Fruit fly (Drosophila melanogaster) whole organism, embryonic: ENCODE data around the gene Cyp4d21.

Source experiments
- Bdp1 ChIP-seq: fragments of 200-800 bp; sonication (Bioruptor generic); optimal IDR thresholded peaks from 3 replicates; lab custom pipeline; 2016; ENCODE audit warnings: missing biosample characterization, missing genetic modification characterization
- CG10274 ChIP-seq: fragments of 200-800 bp; sonication (Bioruptor generic); optimal IDR thresholded peaks from 3 replicates; lab custom pipeline; 2017; ENCODE audit warnings: missing biosample characterization, mild to moderate bottlenecking, missing genetic modification characterization
- CG10959 ChIP-seq: fragments of 200-800 bp; sonication (Bioruptor generic); IDR thresholded peaks from 2 replicates; pipeline ENCODE4 v1.3.6; 2022; ENCODE audit warnings: missing biosample characterization, missing genetic modification characterization
- CG11504 ChIP-seq: fragments of 200-800 bp; sonication (Bioruptor generic); optimal IDR thresholded peaks from 3 replicates; lab custom pipeline; 2019; ENCODE audit warnings: missing biosample characterization, mild to moderate bottlenecking, missing genetic modification characterization, moderate library complexity
- CG11696 ChIP-seq: fragments of 200-800 bp; sonication (Bioruptor generic); IDR thresholded peaks from 2 replicates; pipeline ENCODE4 v1.3.6; 2022; ENCODE audit warnings: missing biosample characterization, missing genetic modification characterization
- CG11723 ChIP-seq: fragments of 200-800 bp; sonication (Bioruptor generic); optimal IDR thresholded peaks from 2 replicates; lab custom pipeline; 2017; ENCODE audit warnings: missing biosample characterization, mild to moderate bottlenecking, missing genetic modification characterization
- CG13624 ChIP-seq: fragments of 200-800 bp; sonication (Bioruptor generic); optimal IDR thresholded peaks from 2 replicates; lab custom pipeline; 2016; ENCODE audit warnings: missing biosample characterization, missing genetic modification characterization
- CG14860 ChIP-seq: fragments of 200-800 bp; sonication (Bioruptor generic); IDR thresholded peaks from 3 replicates; pipeline ENCODE4 v1.3.6; 2022; ENCODE audit warnings: missing biosample characterization, missing genetic modification characterization; ENCODE audit not compliant: partially characterized antibody
- CG15601 ChIP-seq: fragments of 200-800 bp; sonication (Bioruptor generic); optimal IDR thresholded peaks from 3 replicates; lab custom pipeline; 2019; ENCODE audit warnings: missing biosample characterization, mild to moderate bottlenecking, missing genetic modification characterization, moderate library complexity
- CG1603 ChIP-seq: fragments of 200-800 bp; sonication (Bioruptor generic); optimal IDR thresholded peaks from 2 replicates; lab custom pipeline; 2019; ENCODE audit warnings: missing biosample characterization, mild to moderate bottlenecking, missing genetic modification characterization, moderate library complexity
- CG16813 ChIP-seq: fragments of 200-800 bp; sonication (Bioruptor generic); IDR thresholded peaks from 3 replicates; pipeline ENCODE4 v1.3.6; 2022; ENCODE audit warnings: missing biosample characterization, missing genetic modification characterization; ENCODE audit not compliant: partially characterized antibody
- CG18599 ChIP-seq: fragments of 200-800 bp; sonication (Bioruptor generic); optimal IDR thresholded peaks from 3 replicates; lab custom pipeline; 2017; ENCODE audit warnings: missing biosample characterization, missing genetic modification characterization, mild to moderate bottlenecking, moderate library complexity, missing genetic modification reagents
- CG2199 ChIP-seq: fragments of 200-800 bp; sonication (Bioruptor generic); IDR thresholded peaks from 3 replicates; pipeline ENCODE4 v1.3.6; 2022; ENCODE audit warnings: missing biosample characterization, missing genetic modification characterization
- CG31224 ChIP-seq: fragments of 200-800 bp; sonication (Bioruptor generic); IDR thresholded peaks from 2 replicates; pipeline ENCODE4 v1.3.6; 2022; ENCODE audit warnings: missing biosample characterization, missing genetic modification characterization
- CG8290 ChIP-seq, 3 experiments: fragments of 200-800 bp; sonication (Bioruptor generic); optimal IDR thresholded peaks; 2 replicates each; lab custom pipeline; 2016 to 2019; ENCODE audit warnings: missing biosample characterization in 3 of 3, missing genetic modification characterization in 3 of 3, mild to moderate bottlenecking in 2 of 3, moderate library complexity in 1 of 3
- Dip2 ChIP-seq: fragments of 200-800 bp; sonication (Bioruptor generic); IDR thresholded peaks from 2 replicates; pipeline ENCODE4 v1.3.6; 2022; ENCODE audit warnings: missing biosample characterization, missing genetic modification characterization
- Drgx ChIP-seq: fragments of 200-800 bp; sonication (Bioruptor generic); IDR thresholded peaks from 2 replicates; pipeline ENCODE4 v1.3.6; 2022; ENCODE audit warnings: missing biosample characterization, missing genetic modification characterization
- E2f1 ChIP-seq: fragments of 200-800 bp; sonication (Bioruptor generic); IDR thresholded peaks from 2 replicates; pipeline ENCODE4 v1.3.6; 2022; ENCODE audit warnings: missing biosample characterization, missing genetic modification characterization
- Ets65A ChIP-seq: fragments of 200-800 bp; sonication (Bioruptor generic); peaks from one replicate; lab custom pipeline; 2016; ENCODE audit warnings: missing biosample characterization, missing genetic modification characterization
- Ets97D ChIP-seq: fragments of 200-800 bp; sonication (Bioruptor generic); optimal IDR thresholded peaks from 3 replicates; lab custom pipeline; 2016; ENCODE audit warnings: missing biosample characterization, missing genetic modification characterization
- Lhr ChIP-seq: fragments of 200-800 bp; sonication (Bioruptor generic); optimal IDR thresholded peaks from 3 replicates; lab custom pipeline; 2017; ENCODE audit warnings: mild to moderate bottlenecking, missing biosample characterization, missing genetic modification reagents, missing genetic modification characterization
- Lpt ChIP-seq: fragments of >200 bp; optimal IDR thresholded peaks from 2 replicates; lab custom pipeline; 2018; ENCODE audit warnings: missing biosample characterization, missing genetic modification characterization
- NC2β ChIP-seq: fragments of 200-800 bp; sonication (Bioruptor generic); optimal IDR thresholded peaks from 2 replicates; lab custom pipeline; 2016; ENCODE audit warnings: missing biosample characterization, missing genetic modification characterization
- Nf-YC ChIP-seq: fragments of 200-800 bp; optimal IDR thresholded peaks from 3 replicates; lab custom pipeline; 2019; ENCODE audit warnings: missing biosample characterization, mild to moderate bottlenecking, missing genetic modification characterization, moderate library complexity
- Oaz ChIP-seq: fragments of 200-800 bp; sonication (Bioruptor generic); IDR thresholded peaks from 2 replicates; pipeline ENCODE4 v1.3.6; 2022; ENCODE audit warnings: missing biosample characterization, missing genetic modification characterization
- Optix ChIP-seq: fragments of 200-800 bp; sonication (Bioruptor generic); IDR thresholded peaks from 3 replicates; pipeline ENCODE4 v1.3.6; 2022; ENCODE audit warnings: missing biosample characterization, missing genetic modification characterization
- ap ChIP-seq: fragments of 200-800 bp; sonication (Bioruptor generic); IDR thresholded peaks from 2 replicates; pipeline ENCODE4 v1.3.6; 2022; ENCODE audit warnings: missing biosample characterization, missing genetic modification characterization
- ase ChIP-seq: fragments of 200-800 bp; sonication (Bioruptor generic); IDR thresholded peaks from 3 replicates; pipeline ENCODE4 v1.3.6; 2022; ENCODE audit warnings: missing biosample characterization, missing genetic modification characterization
- chm ChIP-seq: fragments of 200-800 bp; sonication (Bioruptor generic); IDR thresholded peaks from 2 replicates; pipeline ENCODE4 v1.3.6; 2022; ENCODE audit warnings: missing biosample characterization, missing genetic modification characterization
- dmrt99B ChIP-seq: fragments of 200-800 bp; sonication (Bioruptor generic); optimal IDR thresholded peaks from 2 replicates; lab custom pipeline; 2018; ENCODE audit warnings: missing biosample characterization, mild to moderate bottlenecking, missing genetic modification characterization, moderate library complexity
- dysf ChIP-seq: fragments of 200-800 bp; sonication (Bioruptor generic); IDR thresholded peaks from 3 replicates; pipeline ENCODE4 v1.3.6; 2022; ENCODE audit warnings: missing biosample characterization, missing genetic modification characterization
- jumu ChIP-seq: fragments of 200-800 bp; sonication (Bioruptor generic); optimal IDR thresholded peaks from 3 replicates; lab custom pipeline; 2016; ENCODE audit warnings: missing biosample characterization, missing genetic modification characterization
- prd ChIP-seq, 3 experiments: fragments of >200 bp in 2 of 3; fragments of 200-800 bp in 1 of 3; sonication (Bioruptor generic) in 1 of 3; optimal IDR thresholded peaks in 2 of 3; IDR thresholded peaks in 1 of 3; 2 replicates in 2 of 3; 3 replicates in 1 of 3; pipeline versions ENCODE4 v1.3.6 to Lab custom; 2017 to 2022; ENCODE audit warnings: missing biosample characterization in 1 of 3, missing genetic modification characterization in 1 of 3
- repo ChIP-seq: fragments of 200-800 bp; sonication (Bioruptor generic); optimal IDR thresholded peaks from 2 replicates; lab custom pipeline; 2016; ENCODE audit warnings: missing biosample characterization, missing genetic modification characterization
- sr ChIP-seq: fragments of 200-800 bp; sonication (Bioruptor generic); IDR thresholded peaks from 3 replicates; pipeline ENCODE4 v1.3.6; 2022; ENCODE audit warnings: missing biosample characterization, missing genetic modification characterization
- tna ChIP-seq: fragments of 200-800 bp; sonication (Bioruptor generic); IDR thresholded peaks from 2 replicates; pipeline ENCODE4 v1.3.6; 2022; ENCODE audit warnings: missing biosample characterization, missing genetic modification characterization; ENCODE audit not compliant: partially characterized antibody
- ttk ChIP-seq: fragments of 200-800 bp; sonication (Bioruptor generic); IDR thresholded peaks from 2 replicates; pipeline ENCODE4 v2.1.2; 2022; ENCODE audit warnings: missing biosample characterization, missing genetic modification characterization
- yki ChIP-seq: fragments of >200 bp; optimal IDR thresholded peaks from 3 replicates; lab custom pipeline; 2018
- zen ChIP-seq: fragments of 200-800 bp; sonication (Bioruptor generic); optimal IDR thresholded peaks from 3 replicates; lab custom pipeline; 2018; ENCODE audit warnings: missing biosample characterization, mild to moderate bottlenecking, missing genetic modification characterization, moderate library complexity

Cyp4d21 gene

dm6 chr2L:7628382-7628965 is 23.1 kb downstream of the Cyp4d21 start (continued):
- no peak for TF ChIP-seq Optix (GFP tag; lab: Robert Waterston, UW)
- TF ChIP-seq Ets65A (GFP tag; lab: Kevin White, UChicago), result no peak
- no peak for TF ChIP-seq zen
- TF ChIP-seq tna (GFP tag; lab: Robert Waterston, UW), result no peak
- TF ChIP-seq Oaz (GFP tag; lab: Robert Waterston, UW), result no peak
- TF ChIP-seq CG11696 (GFP tag; lab: Robert Waterston, UW), result no peak
- peak; percentile 34 for TF ChIP-seq dmrt99B (tag; lab: Kevin White, UChicago)
- TF ChIP-seq Lhr (GFP tag; lab: Kevin White, UChicago), result no peak
- no peak for TF ChIP-seq Drgx
- peak; percentile 24 for TF ChIP-seq CG15601
- peak; percentile 21; the same call in 1 of the 2 replicates for TF ChIP-seq chm
- TF ChIP-seq CG13624 (GFP tag; lab: Kevin White, UChicago), result no peak
- peak; percentile 27 for TF ChIP-seq CG18599 (GFP tag; lab: Kevin White, UChicago)
- no peak for TF ChIP-seq Nf-YC (tag; lab: Kevin White, UChicago)
- no peak for TF ChIP-seq NC2β (GFP tag; lab: Kevin White, UChicago)
- no peak for TF ChIP-seq Ets97D (GFP tag; lab: Kevin White, UChicago)
- TF ChIP-seq CG1603 (tag; lab: Kevin White, UChicago), result peak; percentile 29
- TF ChIP-seq CG8290 (GFP tag; optimal IDR thresholded peaks at IDR 0.05; lab: Kevin White, UChicago), result no peak
- TF ChIP-seq CG8290 (tag; optimal IDR thresholded peaks at IDR 0.05; lab: Kevin White, UChicago), result peak in 1 of 2 experiments; percentile 34
- no peak for TF ChIP-seq yki (lab: Kevin White, UChicago)
- TF ChIP-seq jumu (GFP tag; lab: Kevin White, UChicago), result no peak
- TF ChIP-seq CG10274 (GFP tag; lab: Kevin White, UChicago), result no peak
- TF ChIP-seq CG14860 (GFP tag; lab: Robert Waterston, UW), result no peak
- no peak for TF ChIP-seq ase
- no peak for TF ChIP-seq repo
- no peak for TF ChIP-seq CG16813 (GFP tag; lab: Robert Waterston, UW)
- TF ChIP-seq Bdp1, result no peak
- no peak for TF ChIP-seq CG10959 (GFP tag; lab: Robert Waterston, UW)
- no peak for TF ChIP-seq ttk (GFP tag; lab: Robert Waterston, UW)
- no peak for TF ChIP-seq Lpt (GFP tag; lab: Kevin White, UChicago)
- TF ChIP-seq CG31224 (GFP tag; lab: Robert Waterston, UW), result no peak

dm6 chr2L:7630673-7631072 is 25.3 kb downstream of the Cyp4d21 start:
- TF ChIP-seq dysf (GFP tag; lab: Robert Waterston, UW) (0 out of 3 replicates have a peak, but pooled peaks have one; percentile 16), E2f1 (no peak), CG2199 (GFP tag; lab: Robert Waterston, UW) (0 out of 3 replicates have a peak, but pooled peaks have one; percentile 23), sr (GFP tag; lab: Robert Waterston, UW) (peak; percentile 60; the same call in 2 of the 3 replicates), prd (optimal IDR thresholded peaks at IDR 0.05; lab: Kevin White, UChicago) (no peak), prd (GFP tag; IDR thresholded peaks at IDR 0.05; lab: Robert Waterston, UW) (0 out of 3 replicates have a peak, but pooled peaks have one; percentile 7), ap (0 out of 2 replicates have a peak, but pooled peaks have one; percentile 10), CG11723 (GFP tag; lab: Kevin White, UChicago) (no peak), CG11504 (tag; lab: Kevin White, UChicago) (peak; percentile 84), Dip2 (GFP tag; lab: Robert Waterston, UW) (no peak)
- TF ChIP-seq, all 482 proteins: peak for 6
